Fruit fly (Drosophila melanogaster): ENCODE measurements around the gene IP3K2.
A peak's percentile ranks its signal among the peaks of the same experiment; 100 is the strongest.

Gene IP3K2

dm6 chrX:13322405-13322804, 19.0 kb downstream of the IP3K2 start (continued):
- TF ChIP-seq yki (optimal IDR thresholded peaks at IDR 0.05) = no peak
- peak; percentile 70 for TF ChIP-seq CG6765 (GFP tag; optimal IDR thresholded peaks at IDR 0.05)
- no peak for TF ChIP-seq luna (GFP tag; optimal IDR thresholded peaks at IDR 0.05)
- TF ChIP-seq unc-4 (GFP tag; IDR thresholded peaks at IDR 0.05; ENCODE audit: partially characterized antibody) = no peak
- peak; percentile 19 for TF ChIP-seq nom (GFP tag; optimal IDR thresholded peaks at IDR 0.05)
- TF ChIP-seq Scr (GFP tag; IDR thresholded peaks at IDR 0.05; ENCODE audit: partially characterized antibody) = no peak
- no peak for TF ChIP-seq sug (tag; optimal IDR thresholded peaks at IDR 0.05)
- TF ChIP-seq CG17568 (GFP tag; optimal IDR thresholded peaks at IDR 0.05) = peak; percentile 24
- TF ChIP-seq Atf6 (GFP tag; IDR thresholded peaks at IDR 0.05) = 0 out of 2 replicates have a peak, but pooled peaks have one; percentile 10
- TF ChIP-seq CG11695 (GFP tag; IDR thresholded peaks at IDR 0.05) = no peak
- TF ChIP-seq crol (GFP tag; IDR thresholded peaks at IDR 0.05) = peak; percentile 67
- TF ChIP-seq CG6854 (GFP tag; optimal IDR thresholded peaks at IDR 0.05) = peak; percentile 3
- TF ChIP-seq Rfx (GFP tag; IDR thresholded peaks at IDR 0.05) = peak; percentile 38; the same call in 1 of the 2 replicates
- peak; percentile 35 for TF ChIP-seq CG3281 (GFP tag; optimal IDR thresholded peaks at IDR 0.05)
- no peak for TF ChIP-seq CG31365 (tag; optimal IDR thresholded peaks at IDR 0.05)
- no peak for TF ChIP-seq tll (GFP tag; optimal IDR thresholded peaks at IDR 0.05)
- 0 out of 2 replicates have a peak, but pooled peaks have one; percentile 5 for TF ChIP-seq CG14014 (GFP tag; IDR thresholded peaks at IDR 0.05)
- no peak for TF ChIP-seq CG34224 (GFP tag; IDR thresholded peaks at IDR 0.05; ENCODE audit: partially characterized antibody)
- TF ChIP-seq zen2 (GFP tag; IDR thresholded peaks at IDR 0.05; ENCODE audit: partially characterized antibody) = no peak
- TF ChIP-seq dm (GFP tag; optimal IDR thresholded peaks at IDR 0.05) = no peak
- 0 out of 2 replicates have a peak, but pooled peaks have one; percentile 12 for TF ChIP-seq CG13287 (GFP tag; IDR thresholded peaks at IDR 0.05; ENCODE audit: partially characterized antibody)
- peak; percentile 75 for TF ChIP-seq Med (GFP tag)
- peak; percentile 33 for TF ChIP-seq CG15514 (GFP tag; optimal IDR thresholded peaks at IDR 0.05)
- TF ChIP-seq Fer1 (GFP tag; optimal IDR thresholded peaks at IDR 0.05) = peak; percentile 55
- TF ChIP-seq chinmo (GFP tag; IDR thresholded peaks at IDR 0.05; ENCODE audit: partially characterized antibody) = 0 out of 4 replicates have a peak, but pooled peaks have one; percentile 64
- peak; percentile 44 for TF ChIP-seq CG34376 (GFP tag; optimal IDR thresholded peaks at IDR 0.05)
- TF ChIP-seq HLH54F (GFP tag; optimal IDR thresholded peaks at IDR 0.05) = no peak
- no peak for TF ChIP-seq CG11398 (GFP tag; optimal IDR thresholded peaks at IDR 0.05)
- TF ChIP-seq ci (GFP tag; IDR thresholded peaks at IDR 0.05) = no peak
- no peak for TF ChIP-seq Sox100B (GFP tag; optimal IDR thresholded peaks at IDR 0.05)
- peak; percentile 25 for TF ChIP-seq caup (GFP tag; optimal IDR thresholded peaks at IDR 0.05; ENCODE audit: severe bottlenecking)
- TF ChIP-seq CG42726 (GFP tag; IDR thresholded peaks at IDR 0.05; ENCODE audit: partially characterized antibody) = no peak
- 0 out of 2 replicates have a peak, but pooled peaks have one; percentile 24 for TF ChIP-seq CG9932 (GFP tag; IDR thresholded peaks at IDR 0.05)
- peak; percentile 47 for TF ChIP-seq Hmr (GFP tag; optimal IDR thresholded peaks at IDR 0.05)
- peak; percentile 72 for TF ChIP-seq CG10543 (GFP tag; optimal IDR thresholded peaks at IDR 0.05)
- TF ChIP-seq CG17912 (GFP tag; optimal IDR thresholded peaks at IDR 0.05) = no peak

dm6 chrX:13323114-13323513, 19.7 kb downstream of the IP3K2 start:
- TF ChIP-seq Chrac-16 (GFP tag; optimal IDR thresholded peaks at IDR 0.05) = peak; percentile 69
- peak; percentile 47 for TF ChIP-seq CG18599 (GFP tag; optimal IDR thresholded peaks at IDR 0.05)
- no peak for TF ChIP-seq Neu2 (GFP tag; optimal IDR thresholded peaks at IDR 0.05; ENCODE audit: borderline replicate concordance)
- no peak for TF ChIP-seq sim (GFP tag; IDR thresholded peaks at IDR 0.05)
- TF ChIP-seq HHEX (GFP tag; optimal IDR thresholded peaks at IDR 0.05) = peak; percentile 25
- TF ChIP-seq sob (GFP tag; IDR thresholded peaks at IDR 0.05) = peak; percentile 35; the same call in 1 of the 2 replicates
- TF ChIP-seq CG7987 (GFP tag; optimal IDR thresholded peaks at IDR 0.05) = no peak
- no peak for TF ChIP-seq CG33557 (GFP tag; optimal IDR thresholded peaks at IDR 0.05)
- TF ChIP-seq stc (GFP tag; IDR thresholded peaks at IDR 0.05) = peak; percentile 55
- no peak for TF ChIP-seq Doc2 (GFP tag; IDR thresholded peaks at IDR 0.05)
- peak; percentile 21 for TF ChIP-seq Ets97D (GFP tag; optimal IDR thresholded peaks at IDR 0.05)
- peak; percentile 19 for TF ChIP-seq CG3407 (GFP tag; optimal IDR thresholded peaks at IDR 0.05)
- TF ChIP-seq abd-A (tag; optimal IDR thresholded peaks at IDR 0.05) = no peak
- peak; percentile 75 to 82 for TF ChIP-seq dpn (GFP tag; optimal IDR thresholded peaks at IDR 0.05)
- peak; percentile 72 for TF ChIP-seq dysf (GFP tag; IDR thresholded peaks at IDR 0.05)

Measured in whole organism, embryonic.